Worm (Caenorhabditis elegans): ENCODE results near the gene set-2.

Gene set-2

ce11 chrIII:4899728-4900127 lies 30.3 kb downstream of the set-2 start (continued):
- TF ChIP-seq sdc-2 (tag; optimal IDR thresholded peaks at IDR 0.05) (peak; percentile 75), pha-4 (tag; optimal IDR thresholded peaks at IDR 0.05) (no peak), ref-2 (tag; optimal IDR thresholded peaks at IDR 0.05) (peak; percentile 96), ceh-2 (tag; optimal IDR thresholded peaks at IDR 0.05) (peak; percentile 70), che-1 (tag; optimal IDR thresholded peaks at IDR 0.05) (no peak), T23F11.4 (GFP tag; optimal IDR thresholded peaks at IDR 0.05) (peak; percentile 40), ttx-3 (tag; optimal IDR thresholded peaks at IDR 0.05) (no peak), ahr-1 (tag; optimal IDR thresholded peaks at IDR 0.05) (peak; percentile 4), sox-4 (tag; optimal IDR thresholded peaks at IDR 0.05) (no peak), ceh-24 (tag; optimal IDR thresholded peaks at IDR 0.05) (no peak), unc-42 (tag; optimal IDR thresholded peaks at IDR 0.05) (peak; percentile 89), tbx-2 (tag; optimal IDR thresholded peaks at IDR 0.05) (peak; percentile 98), ceh-18 (tag; optimal IDR thresholded peaks at IDR 0.05) (peak; percentile 99), dve-1 (tag; optimal IDR thresholded peaks at IDR 0.05) (peak; percentile 93), ceh-14 (tag; optimal IDR thresholded peaks at IDR 0.05) (peak; percentile 88), ceh-30 (tag; optimal IDR thresholded peaks at IDR 0.05) (peak; percentile 5), ceh-9 (tag; optimal IDR thresholded peaks at IDR 0.05) (no peak), mec-3 (tag; optimal IDR thresholded peaks at IDR 0.05; ENCODE audit: borderline replicate concordance) (no peak), K02D7.2 (tag; optimal IDR thresholded peaks at IDR 0.05) (no peak), tbx-7 (tag; optimal IDR thresholded peaks at IDR 0.05) (peak; percentile 52), F13H6.1 (tag; optimal IDR thresholded peaks at IDR 0.05) (peak; percentile 89), elt-2 (tag; optimal IDR thresholded peaks at IDR 0.05) (peak; percentile 70), pat-9 (tag; optimal IDR thresholded peaks at IDR 0.05) (peak; percentile 46)

ce11 chrIII:4899035-4899578 lies 30.9 kb downstream of the set-2 start, which contains the start of gene nhl-2:
Gene nhl-2 (minus strand): TSS chrIII:4899085.
- TF ChIP-seq ceh-30 (tag; optimal IDR thresholded peaks at IDR 0.05): no peak
- TF ChIP-seq ahr-1 (tag; optimal IDR thresholded peaks at IDR 0.05): no peak
- no peak for TF ChIP-seq nhr-11 (tag; optimal IDR thresholded peaks at IDR 0.05)
- no peak for TF ChIP-seq ceh-6 (GFP tag; optimal IDR thresholded peaks at IDR 0.05)
- TF ChIP-seq ceh-45 (GFP tag; IDR thresholded peaks at IDR 0.05): no peak
- TF ChIP-seq ceh-19 (GFP tag; optimal IDR thresholded peaks at IDR 0.05): no peak
- TF ChIP-seq ceh-14 (tag; optimal IDR thresholded peaks at IDR 0.05): no peak
- TF ChIP-seq pha-2 (tag; optimal IDR thresholded peaks at IDR 0.05): no peak
- TF ChIP-seq fax-1 (tag; optimal IDR thresholded peaks at IDR 0.05): no peak

ce11 chrIII:4895313-4895712 lies 34.7 kb downstream of the set-2 start:
- no peak for TF ChIP-seq pqm-1 (tag; optimal IDR thresholded peaks at IDR 0.05)
- no peak for TF ChIP-seq pax-1 (tag; optimal IDR thresholded peaks at IDR 0.05)
- no peak for TF ChIP-seq ceh-14 (tag; optimal IDR thresholded peaks at IDR 0.05)
- no peak for TF ChIP-seq T23F11.4 (GFP tag; optimal IDR thresholded peaks at IDR 0.05)
- no peak for TF ChIP-seq ceh-31 (tag; optimal IDR thresholded peaks at IDR 0.05)
- no peak for TF ChIP-seq elt-2 (tag; optimal IDR thresholded peaks at IDR 0.05)
- no peak for TF ChIP-seq ets-4 (tag; optimal IDR thresholded peaks at IDR 0.05)
- no peak for TF ChIP-seq sox-2 (GFP tag; IDR thresholded peaks at IDR 0.05)

- TF ChIP-seq tbx-2 (tag; optimal IDR thresholded peaks at IDR 0.05) (no peak), elt-2 (tag; optimal IDR thresholded peaks at IDR 0.05) (no peak), pros-1 (tag; optimal IDR thresholded peaks at IDR 0.05) (no peak), T23F11.4 (GFP tag; optimal IDR thresholded peaks at IDR 0.05) (no peak), dmd-4 (tag; optimal IDR thresholded peaks at IDR 0.05; ENCODE audit: borderline replicate concordance) (no peak), gmeb-2 (tag; optimal IDR thresholded peaks at IDR 0.05) (no peak), hlh-8 (tag; optimal IDR thresholded peaks at IDR 0.05) (no peak), che-1 (tag; optimal IDR thresholded peaks at IDR 0.05) (no peak), ttx-3 (tag; optimal IDR thresholded peaks at IDR 0.05) (no peak), pha-4 (tag; optimal IDR thresholded peaks at IDR 0.05) (no peak), nhr-232 (tag; optimal IDR thresholded peaks at IDR 0.05) (no peak), nhr-11 (tag; optimal IDR thresholded peaks at IDR 0.05) (no peak), npax-4 (tag; optimal IDR thresholded peaks at IDR 0.05) (no peak), ceh-14 (tag; optimal IDR thresholded peaks at IDR 0.05) (no peak), dve-1 (tag; optimal IDR thresholded peaks at IDR 0.05) (no peak), mec-3 (tag; optimal IDR thresholded peaks at IDR 0.05; ENCODE audit: borderline replicate concordance) (no peak), odd-2 (tag; optimal IDR thresholded peaks at IDR 0.05) (no peak), ceh-2 (tag; optimal IDR thresholded peaks at IDR 0.05) (no peak)
These were observed 36.5 kb downstream of the set-2 start, which contains the start of gene F26F4.6 for ce11 chrIII:4893540-4893939. Gene F26F4.6 (minus strand): TSS chrIII:4893640.
